Worm (Caenorhabditis elegans) whole organism, L4/young adult: ENCODE results near the gene algn-6.

Source experiments
- W03F9.2 ChIP-seq: fragments of 150-350 bp; optimal IDR thresholded peaks from 2 replicates; lab custom pipeline; 2014; ENCODE audit warnings: missing biosample characterization, missing genetic modification characterization
- him-1 ChIP-seq: sonication (generic microtip); optimal IDR thresholded peaks from 2 replicates; lab custom pipeline; 2016; ENCODE audit warnings: missing genotype, missing genetic modification reagents, missing genetic modification characterization, missing compliant biosample characterization

The algn-6 gene

ce11 chrII:8086803-8087202 is 47.2 kb downstream of the algn-6 start, which contains the start of gene K02C4.3:
K02C4.3 (minus strand) TSS chrII:8086853.
- TF ChIP-seq W03F9.2 (tag; lab: Kevin White, UChicago): peak; percentile 72
- no peak for TF ChIP-seq him-1 (tag; lab: Kevin White, UChicago)
